Fruit fly (Drosophila melanogaster): ENCODE data around the gene Hs2st.

Gene Hs2st

DNA sequence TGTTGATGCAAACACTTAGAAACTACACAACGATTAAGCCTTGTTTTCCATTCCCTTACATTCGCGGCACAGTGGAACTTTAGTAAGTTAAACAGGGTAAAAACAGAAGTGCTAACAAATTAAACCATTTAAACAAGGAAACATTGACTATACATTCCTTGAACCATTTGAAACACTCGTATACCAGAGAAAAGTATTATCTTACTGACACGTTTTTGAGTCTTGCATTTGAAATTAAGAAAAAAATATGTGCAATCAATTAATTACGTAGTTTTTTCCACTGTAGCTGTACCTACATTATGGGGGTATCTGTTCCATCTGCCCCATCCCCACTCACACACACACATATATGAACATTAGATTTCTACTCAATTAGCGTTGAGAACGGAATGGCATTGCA, 11.3 kb downstream of the Hs2st start:
- no peak for TF ChIP-seq D1 (tag; optimal IDR thresholded peaks at IDR 0.05)
- no peak for TF ChIP-seq CG14655 (GFP tag; optimal IDR thresholded peaks at IDR 0.05)
- no peak for TF ChIP-seq Pif1B (GFP tag; optimal IDR thresholded peaks at IDR 0.05)
- TF ChIP-seq CG32121 (GFP tag; IDR thresholded peaks at IDR 0.05), result 0 out of 2 replicates have a peak, but pooled peaks have one; percentile 23
- TF ChIP-seq fd96Ca (GFP tag; IDR thresholded peaks at IDR 0.05), result no peak
- TF ChIP-seq Pif1A (GFP tag; optimal IDR thresholded peaks at IDR 0.05), result peak; percentile 19
- TF ChIP-seq CG34367 (tag; optimal IDR thresholded peaks at IDR 0.05), result no peak
- TF ChIP-seq CG17806 (tag; optimal IDR thresholded peaks at IDR 0.05), result no peak
- TF ChIP-seq CG8301 (tag; optimal IDR thresholded peaks at IDR 0.05), result peak; percentile 20
- TF ChIP-seq Ets98B (GFP tag; IDR thresholded peaks at IDR 0.05), result no peak

DNA sequence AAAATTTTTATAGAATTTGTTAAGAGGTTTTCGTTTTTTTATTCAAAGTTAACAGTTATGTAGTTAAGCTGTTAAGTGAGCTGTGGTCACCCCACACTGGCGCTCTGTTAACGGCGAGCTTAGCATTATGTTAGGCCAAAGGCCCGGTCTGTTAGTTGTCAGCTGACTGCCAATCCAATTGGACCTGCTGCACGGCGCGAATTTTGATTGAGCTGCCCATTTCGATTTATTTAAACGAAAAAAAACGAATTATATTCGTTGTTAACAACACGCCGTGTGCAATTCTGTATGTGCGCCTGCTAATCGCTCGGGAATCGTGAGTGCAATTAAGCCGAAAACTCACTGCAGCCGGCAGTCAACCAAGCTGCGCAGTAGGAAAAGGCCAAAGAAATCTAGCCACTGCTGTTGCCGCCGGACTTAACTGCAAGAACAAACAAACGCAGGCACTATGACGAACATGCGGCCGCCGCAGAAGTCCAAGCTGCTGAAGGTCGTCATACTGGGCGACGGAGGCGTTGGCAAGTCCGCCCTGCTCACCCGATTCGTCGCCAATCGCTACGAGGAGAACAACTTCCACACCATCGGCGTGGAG, 12.0 kb downstream of the Hs2st start, which contains the start of gene Rab9:
Gene Rab9, plus strand, starts transcription at position 151 of the 592 bp plus-strand sequence.
- no peak for TF ChIP-seq EcR (GFP tag; optimal IDR thresholded peaks at IDR 0.05)
- TF ChIP-seq CG8301 (tag; optimal IDR thresholded peaks at IDR 0.05), result no peak
- no peak for TF ChIP-seq Pif1B (GFP tag; optimal IDR thresholded peaks at IDR 0.05)
- no peak for TF ChIP-seq Snoo (tag; optimal IDR thresholded peaks at IDR 0.05)
- no peak for TF ChIP-seq D1 (tag; optimal IDR thresholded peaks at IDR 0.05)
- TF ChIP-seq Ets98B (GFP tag; IDR thresholded peaks at IDR 0.05), result no peak
- peak; percentile 6; the same call in 1 of the 3 replicates for TF ChIP-seq CG4496 (GFP tag; IDR thresholded peaks at IDR 0.05)

DNA sequence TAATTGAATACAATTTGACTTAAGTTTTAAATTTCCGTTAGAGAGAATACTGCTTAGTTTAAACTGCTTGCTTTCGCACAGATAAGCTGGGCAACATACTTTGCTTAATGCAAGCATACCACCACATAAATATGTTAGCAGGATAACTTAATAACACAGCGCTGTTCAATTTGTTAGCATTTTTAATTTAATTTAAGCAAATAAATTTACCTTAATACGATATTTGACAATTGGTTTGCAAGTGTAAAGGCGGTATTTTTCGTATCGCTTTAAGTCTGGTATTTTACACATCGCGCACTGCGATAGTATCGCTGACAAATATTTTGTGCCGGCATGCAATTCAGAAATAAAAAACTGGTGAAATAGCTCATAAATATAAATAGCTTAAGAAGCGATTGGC, 14.2 kb downstream of the Hs2st start, which contains the start of gene RtcB:
Gene RtcB, plus strand, starts transcription at position 301 of the 400 bp plus-strand sequence.
- no peak for TF ChIP-seq CG8159 (tag; optimal IDR thresholded peaks at IDR 0.05)
- no peak for TF ChIP-seq CG34367 (tag; optimal IDR thresholded peaks at IDR 0.05)
- no peak for TF ChIP-seq Pif1A (GFP tag; optimal IDR thresholded peaks at IDR 0.05)
- no peak for TF ChIP-seq CG12605 (GFP tag; IDR thresholded peaks at IDR 0.05)
- TF ChIP-seq Ets98B (GFP tag; IDR thresholded peaks at IDR 0.05), result no peak
- TF ChIP-seq EcR (GFP tag; optimal IDR thresholded peaks at IDR 0.05), result no peak
- no peak for TF ChIP-seq fd96Ca (GFP tag; IDR thresholded peaks at IDR 0.05)
- TF ChIP-seq CG10348 (GFP tag; IDR thresholded peaks at IDR 0.05), result no peak
- no peak for TF ChIP-seq Pif1B (GFP tag; optimal IDR thresholded peaks at IDR 0.05)
- TF ChIP-seq Snoo (tag; optimal IDR thresholded peaks at IDR 0.05), result no peak
- TF ChIP-seq CG32121 (GFP tag; IDR thresholded peaks at IDR 0.05), result no peak
- TF ChIP-seq gl (tag; optimal IDR thresholded peaks at IDR 0.05), result no peak
- no peak for TF ChIP-seq CG9948 (tag; optimal IDR thresholded peaks at IDR 0.05)
- TF ChIP-seq CG15710 (tag; optimal IDR thresholded peaks at IDR 0.05), result no peak
- TF ChIP-seq CG13204 (GFP tag; optimal IDR thresholded peaks at IDR 0.05), result no peak
- no peak for TF ChIP-seq CG17806 (tag; optimal IDR thresholded peaks at IDR 0.05)
- no peak for TF ChIP-seq CG14655 (GFP tag; optimal IDR thresholded peaks at IDR 0.05)

DNA sequence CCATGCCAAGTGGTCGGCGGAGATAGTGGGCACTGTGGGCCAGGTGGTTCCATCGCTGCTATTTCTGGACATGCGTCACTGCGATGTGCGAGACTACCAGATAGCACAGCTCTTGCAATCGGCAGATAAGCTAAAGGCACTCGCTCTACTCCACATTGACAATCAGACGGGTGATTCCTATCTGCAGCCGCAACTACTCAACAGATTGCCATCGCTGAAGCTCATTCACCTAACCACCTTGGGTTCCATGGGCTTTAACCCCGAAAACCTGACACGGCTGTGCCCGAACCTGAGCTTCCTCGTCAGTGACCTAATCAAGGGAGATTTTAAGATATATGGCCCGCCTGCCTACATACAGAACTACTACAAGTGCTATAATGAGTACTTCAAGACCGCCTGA, 14.8 kb downstream of the Hs2st start:
- no peak for TF ChIP-seq Pif1B (GFP tag; optimal IDR thresholded peaks at IDR 0.05)
- no peak for TF ChIP-seq CG13204 (GFP tag; optimal IDR thresholded peaks at IDR 0.05)
- peak; percentile 81 for TF ChIP-seq EcR (GFP tag; optimal IDR thresholded peaks at IDR 0.05)
- TF ChIP-seq rn (GFP tag; IDR thresholded peaks at IDR 0.05), result no peak
- TF ChIP-seq CG10348 (GFP tag; IDR thresholded peaks at IDR 0.05), result no peak
- TF ChIP-seq fd96Ca (GFP tag; IDR thresholded peaks at IDR 0.05), result peak; percentile 6; the same call in 1 of the 3 replicates
- TF ChIP-seq gl (tag; optimal IDR thresholded peaks at IDR 0.05), result no peak
- TF ChIP-seq D1 (tag; optimal IDR thresholded peaks at IDR 0.05), result no peak
- TF ChIP-seq Pif1A (GFP tag; optimal IDR thresholded peaks at IDR 0.05), result no peak
- no peak for TF ChIP-seq CG9948 (tag; optimal IDR thresholded peaks at IDR 0.05)
- no peak for TF ChIP-seq CG12605 (GFP tag; IDR thresholded peaks at IDR 0.05)
- no peak for TF ChIP-seq Snoo (tag; optimal IDR thresholded peaks at IDR 0.05)

DNA sequence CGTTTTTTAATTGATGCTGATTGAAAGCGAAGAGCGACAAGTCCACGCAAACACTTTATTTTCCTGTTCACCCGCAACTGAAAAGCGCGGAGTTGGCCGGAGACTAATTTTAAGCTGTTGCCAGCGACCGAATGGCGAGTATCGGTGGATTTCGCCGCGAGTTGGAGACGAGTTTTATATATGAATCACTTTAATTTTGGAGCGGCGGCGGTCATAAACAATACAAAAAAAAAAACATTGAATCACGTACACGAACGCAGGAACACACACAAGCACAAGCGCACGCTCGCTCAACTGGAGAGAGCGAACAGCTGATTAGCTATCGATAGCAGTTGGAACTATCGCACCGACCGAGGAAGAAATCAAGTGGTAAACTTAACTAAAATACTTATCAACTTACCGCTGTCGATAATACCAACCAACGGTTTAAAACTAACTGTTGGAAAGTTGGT, 18.2 kb downstream of the Hs2st start, which contains the start of gene Pax:
Gene Pax, minus strand, starts transcription at position 267 of the 452 bp plus-strand sequence.
- TF ChIP-seq rn (GFP tag; IDR thresholded peaks at IDR 0.05), result no peak
- no peak for TF ChIP-seq fd96Ca (GFP tag; IDR thresholded peaks at IDR 0.05)
- TF ChIP-seq CG12605 (GFP tag; IDR thresholded peaks at IDR 0.05), result peak; percentile 57; the same call in 1 of the 2 replicates
- peak; percentile 9 for TF ChIP-seq CG15710 (tag; optimal IDR thresholded peaks at IDR 0.05)
- TF ChIP-seq gl (tag; optimal IDR thresholded peaks at IDR 0.05), result peak; percentile 62
- peak; percentile 26 for TF ChIP-seq Snoo (tag; optimal IDR thresholded peaks at IDR 0.05)
- peak; percentile 62; the same call in 2 of the 3 replicates for TF ChIP-seq CG4496 (GFP tag; IDR thresholded peaks at IDR 0.05)
- peak; percentile 49; the same call in 1 of the 2 replicates for TF ChIP-seq Ets98B (GFP tag; IDR thresholded peaks at IDR 0.05)
- peak; percentile 2 for TF ChIP-seq Pif1A (GFP tag; optimal IDR thresholded peaks at IDR 0.05)
- TF ChIP-seq CG17806 (tag; optimal IDR thresholded peaks at IDR 0.05), result no peak
- peak; percentile 52 for TF ChIP-seq CG13204 (GFP tag; optimal IDR thresholded peaks at IDR 0.05)
- TF ChIP-seq EcR (GFP tag; optimal IDR thresholded peaks at IDR 0.05), result peak; percentile 23
- peak; percentile 2 for TF ChIP-seq Pif1B (GFP tag; optimal IDR thresholded peaks at IDR 0.05)
- TF ChIP-seq CG9948 (tag; optimal IDR thresholded peaks at IDR 0.05), result no peak
- no peak for TF ChIP-seq CG14655 (GFP tag; optimal IDR thresholded peaks at IDR 0.05)

DNA sequence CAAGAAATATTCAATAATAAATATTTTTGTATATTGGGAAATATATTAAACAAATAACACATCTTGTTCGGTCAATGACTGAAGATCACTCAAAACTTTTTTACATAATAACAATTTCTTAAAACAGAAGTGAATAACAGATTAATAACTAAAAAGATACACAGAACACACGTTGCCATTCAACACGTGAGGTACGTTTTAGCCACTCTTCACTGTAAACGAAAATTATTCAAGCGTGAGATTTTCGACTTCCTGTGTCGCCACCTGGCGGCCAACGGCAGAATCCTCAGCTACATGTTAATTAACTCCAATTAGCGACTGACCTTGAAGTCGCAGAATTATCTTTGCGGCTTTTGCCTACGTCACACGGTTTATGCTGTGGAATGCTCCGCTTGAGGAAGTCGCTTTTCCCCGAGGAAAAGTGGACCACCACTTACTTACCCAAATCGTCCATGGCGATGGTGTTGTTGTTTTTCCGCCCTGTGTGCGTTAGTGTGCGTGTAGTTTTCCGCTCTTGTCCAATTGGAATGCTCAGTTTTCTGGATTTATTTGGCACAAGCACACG, 18.7 kb downstream of the Hs2st start:
- TF ChIP-seq rn (GFP tag; IDR thresholded peaks at IDR 0.05) (no peak), CG12605 (GFP tag; IDR thresholded peaks at IDR 0.05) (no peak), fd96Ca (GFP tag; IDR thresholded peaks at IDR 0.05) (no peak; the same call in 2 of the 3 replicates), CG9948 (tag; optimal IDR thresholded peaks at IDR 0.05) (peak; percentile 36), CG34367 (tag; optimal IDR thresholded peaks at IDR 0.05) (peak; percentile 39), CG13204 (GFP tag; optimal IDR thresholded peaks at IDR 0.05) (no peak), CG4496 (GFP tag; IDR thresholded peaks at IDR 0.05) (peak; percentile 68; the same call in 2 of the 3 replicates), EcR (GFP tag; optimal IDR thresholded peaks at IDR 0.05) (no peak), CG15710 (tag; optimal IDR thresholded peaks at IDR 0.05) (peak; percentile 32), Pif1A (GFP tag; optimal IDR thresholded peaks at IDR 0.05) (peak; percentile 37), Snoo (tag; optimal IDR thresholded peaks at IDR 0.05) (peak; percentile 55), CG32121 (GFP tag; IDR thresholded peaks at IDR 0.05) (no peak), Ets98B (GFP tag; IDR thresholded peaks at IDR 0.05) (peak; percentile 39; the same call in 1 of the 2 replicates), CG14655 (GFP tag; optimal IDR thresholded peaks at IDR 0.05) (peak; percentile 45), CG8301 (tag; optimal IDR thresholded peaks at IDR 0.05) (peak; percentile 23), Pif1B (GFP tag; optimal IDR thresholded peaks at IDR 0.05) (peak; percentile 5), gl (tag; optimal IDR thresholded peaks at IDR 0.05) (no peak), D1 (tag; optimal IDR thresholded peaks at IDR 0.05) (peak; percentile 15), CG8159 (tag; optimal IDR thresholded peaks at IDR 0.05) (peak; percentile 48), CG10348 (GFP tag; IDR thresholded peaks at IDR 0.05) (no peak), CG17806 (tag; optimal IDR thresholded peaks at IDR 0.05) (peak; percentile 54)
